Fruit fly (Drosophila melanogaster) S2 (cell line): ENCODE measurements around the gene Galk.

Experiments
- CG8478 ChIP-seq: fragments of >200 bp; optimal IDR thresholded peaks from 2 replicates; lab custom pipeline; 2018
- CTCF ChIP-seq, 2 experiments: fragments of >200 bp; optimal IDR thresholded peaks; 2 replicates each; lab custom pipeline; 2018

DNA sequence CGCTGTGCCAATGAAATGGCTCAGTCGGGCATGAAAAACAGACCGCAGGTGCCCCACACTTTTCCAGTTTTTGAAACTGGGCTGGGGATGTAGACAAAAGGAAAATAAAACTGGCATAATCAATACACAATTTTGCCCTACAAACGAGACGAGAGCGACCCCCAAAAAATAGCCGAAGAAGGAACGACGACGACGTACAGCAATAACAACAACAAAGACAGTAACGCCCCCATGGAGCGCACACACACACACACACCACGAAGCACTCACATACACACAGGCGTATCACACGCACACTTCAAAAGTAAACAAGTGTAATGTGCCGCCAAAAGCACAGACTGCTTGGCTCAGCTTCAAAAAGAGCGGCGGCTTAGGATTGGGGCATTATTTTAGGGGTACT is 34.4 kb downstream of the Galk start:
- no peak for TF ChIP-seq CG8478
- TF ChIP-seq CTCF (optimal IDR thresholded peaks at IDR 0.05; lab: Kevin White, UChicago), result no peak
